Worm (Caenorhabditis elegans): ENCODE data around the gene Y38H6A.3.

- TF ChIP-seq R02D3.7 (tag; optimal IDR thresholded peaks at IDR 0.05) (no peak), ceh-28 (tag; optimal IDR thresholded peaks at IDR 0.05) (no peak), nhr-67 (tag; optimal IDR thresholded peaks at IDR 0.05) (no peak)
Observed at ce11 chrV:20366839-20367238, 21.9 kb downstream of the Y38H6A.3 start, which contains the start of gene K02E2.8.

All from whole organism, L3 larva.